Worm (Caenorhabditis elegans) whole organism, young adult: ENCODE measurements around the gene atg-16.2.

Source experiments
- athp-1 ChIP-seq: sonication (generic microtip); optimal IDR thresholded peaks from 2 replicates; lab custom pipeline; 2017; ENCODE audit warnings: mild to moderate bottlenecking, missing genetic modification characterization, missing compliant biosample characterization
- bed-2 ChIP-seq: fragments of 200-800 bp; sonication (Bioruptor generic); IDR thresholded peaks from 2 replicates; pipeline ENCODE4 v1.3.6; 2022; ENCODE audit warnings: missing genetic modification reagents, missing genetic modification characterization, missing compliant biosample characterization
- efl-1 ChIP-seq: fragments of 150-350 bp; optimal IDR thresholded peaks from 2 replicates; lab custom pipeline; 2014; ENCODE audit warnings: missing biosample characterization, missing genetic modification reagents, missing genetic modification characterization
- unc-130 ChIP-seq: sonication (generic microtip); optimal IDR thresholded peaks from 2 replicates; lab custom pipeline; 2016; ENCODE audit warnings: missing genetic modification reagents, missing genetic modification characterization, missing compliant biosample characterization
- unc-62 ChIP-seq: fragments of 150-350 bp; optimal IDR thresholded peaks from 2 replicates; lab custom pipeline; 2014; ENCODE audit warnings: missing biosample characterization, missing genetic modification reagents, missing genetic modification characterization
- ztf-6 ChIP-seq: fragments of 200-800 bp; sonication (Bioruptor generic); IDR thresholded peaks from 2 replicates; pipeline ENCODE4 v1.3.6; 2022; ENCODE audit warnings: missing genetic modification reagents, missing genetic modification characterization, missing compliant biosample characterization

ce11 chrII:6419163-6419562, 34.0 kb downstream of the atg-16.2 start:
- TF ChIP-seq ztf-6 (GFP tag; lab: Robert Waterston, UW) (no peak), athp-1 (tag; lab: Kevin White, UChicago) (no peak), unc-62 (GFP tag; lab: Kevin White, UChicago) (no peak), bed-2 (GFP tag; lab: Robert Waterston, UW) (no peak), efl-1 (no peak), unc-130 (GFP tag; lab: Kevin White, UChicago) (no peak)
